Worm (Caenorhabditis elegans): ENCODE data around the gene rpap-2.

The rpap-2 gene

DNA sequence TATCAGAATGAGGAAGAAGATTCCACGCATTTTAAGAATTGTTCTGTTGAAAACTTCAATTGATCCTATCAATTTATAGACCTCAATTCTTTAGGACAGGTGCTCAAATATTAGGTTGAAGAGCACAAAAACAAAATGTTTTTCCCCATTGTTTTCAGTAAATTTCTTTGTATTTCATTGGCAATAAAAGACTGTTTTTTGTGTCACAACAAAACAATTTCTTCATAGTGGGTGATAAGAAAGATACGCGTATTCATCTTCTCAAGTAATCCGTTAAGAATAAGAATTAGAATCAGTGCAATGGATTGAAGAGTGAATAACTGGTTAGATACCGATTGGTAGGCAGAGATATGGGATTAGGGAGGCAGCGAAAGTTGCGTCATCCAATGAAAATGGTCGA is 7.1 kb upstream of the rpap-2 start, which contains the start of gene ZK643.6:
ZK643.6 (minus strand) TSS at position 101 of the 400 bp plus-strand sequence.
- TF ChIP-seq zip-8 (tag; optimal IDR thresholded peaks at IDR 0.05) (peak; percentile 29), ceh-43 (GFP tag; optimal IDR thresholded peaks at IDR 0.05) (no peak), flh-1 (GFP tag; optimal IDR thresholded peaks at IDR 0.05) (no peak), nhr-12 (tag; optimal IDR thresholded peaks at IDR 0.05) (no peak), ham-2 (GFP tag; optimal IDR thresholded peaks at IDR 0.05) (no peak)

DNA sequence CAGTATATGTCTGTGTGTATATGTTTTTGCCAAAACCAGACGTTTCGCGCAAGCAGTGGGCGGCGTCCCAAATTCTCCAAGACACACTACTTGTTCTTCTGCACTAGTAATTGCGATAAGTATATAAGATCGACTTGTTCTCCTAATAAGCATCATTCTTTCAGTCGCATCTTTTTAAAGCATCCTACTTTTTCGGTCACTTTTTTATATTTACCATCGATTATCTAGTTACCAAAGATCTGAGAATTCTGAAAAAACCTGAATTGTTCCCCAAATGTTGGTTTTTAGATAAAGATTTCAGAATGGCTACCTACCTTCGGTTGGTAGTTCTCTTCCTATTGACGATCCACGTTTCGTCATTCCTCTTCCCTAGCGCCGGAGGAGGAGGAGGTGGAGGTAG is 5.8 kb upstream of the rpap-2 start, which contains the start of gene grl-25:
grl-25 (plus strand) TSS at position 301 of the 400 bp plus-strand sequence.
- no peak for TF ChIP-seq bed-3 (GFP tag; optimal IDR thresholded peaks at IDR 0.05)
- TF ChIP-seq ztf-11 (tag; optimal IDR thresholded peaks at IDR 0.05) = no peak
- no peak for TF ChIP-seq drap-1 (GFP tag; optimal IDR thresholded peaks at IDR 0.05)
- no peak for TF ChIP-seq nhr-76 (tag; optimal IDR thresholded peaks at IDR 0.05)
- TF ChIP-seq ceh-43 (GFP tag; optimal IDR thresholded peaks at IDR 0.05) = no peak
- TF ChIP-seq cnd-1 (tag; optimal IDR thresholded peaks at IDR 0.05) = no peak
- no peak for TF ChIP-seq elt-1 (tag; optimal IDR thresholded peaks at IDR 0.05; ENCODE audit: borderline replicate concordance, insufficient read depth)
- TF ChIP-seq flh-1 (GFP tag; optimal IDR thresholded peaks at IDR 0.05) = no peak
- TF ChIP-seq mep-1 (tag; optimal IDR thresholded peaks at IDR 0.05) = no peak

DNA sequence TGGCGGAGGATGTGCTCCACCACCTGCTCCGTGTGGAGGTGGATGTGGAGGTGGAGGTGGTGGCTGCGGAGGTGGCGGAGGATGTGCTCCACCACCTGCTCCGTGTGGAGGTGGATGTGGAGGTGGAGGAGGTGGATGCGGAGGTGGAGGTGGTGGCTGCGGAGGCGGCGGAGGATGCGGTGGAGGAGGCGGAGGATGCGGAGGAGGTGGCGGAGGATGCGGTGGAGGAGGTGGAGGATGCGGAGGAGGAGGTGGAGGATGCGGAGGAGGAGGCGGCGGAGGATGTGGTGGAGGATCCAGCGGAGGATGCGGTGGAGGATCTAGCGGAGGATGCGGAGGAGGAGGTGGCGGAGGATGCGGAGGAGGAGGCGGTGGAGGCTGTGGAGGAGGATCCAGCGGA is 5.3 kb upstream of the rpap-2 start:
- TF ChIP-seq cnd-1 (tag; optimal IDR thresholded peaks at IDR 0.05) = peak; percentile 40
- no peak for TF ChIP-seq bed-3 (GFP tag; optimal IDR thresholded peaks at IDR 0.05)
- no peak for TF ChIP-seq nhr-76 (tag; optimal IDR thresholded peaks at IDR 0.05)
- TF ChIP-seq ztf-11 (tag; optimal IDR thresholded peaks at IDR 0.05) = no peak
- TF ChIP-seq sptf-1 (tag; optimal IDR thresholded peaks at IDR 0.05) = peak; percentile 21

DNA sequence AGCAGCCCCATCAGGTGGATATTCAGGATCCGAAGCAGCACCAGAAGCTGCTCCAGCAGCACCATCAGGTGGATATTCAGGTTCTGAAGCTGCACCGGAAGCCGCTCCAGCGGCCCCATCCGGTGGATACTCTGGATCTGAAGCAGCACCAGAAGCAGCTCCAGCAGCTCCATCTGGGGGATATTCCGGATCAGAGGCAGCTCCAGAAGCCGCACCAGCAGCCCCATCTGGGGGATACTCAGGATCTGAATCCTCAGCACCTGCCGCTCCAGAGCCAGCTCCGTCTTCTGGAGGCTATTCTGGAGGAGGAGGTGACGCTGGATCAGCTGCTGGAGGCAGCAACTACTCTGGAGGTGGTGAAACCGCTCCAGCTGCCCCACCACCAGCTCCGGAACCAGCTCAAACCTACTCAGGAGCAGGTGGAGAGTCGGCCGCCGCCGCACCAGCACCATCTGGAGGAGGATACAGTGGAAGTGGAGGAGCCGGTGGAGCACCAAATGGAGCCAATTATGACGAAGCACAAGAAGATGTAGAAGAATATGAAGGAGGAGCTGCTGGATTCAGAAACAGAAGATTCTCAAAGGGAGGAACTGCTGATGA is 3.0 kb upstream of the rpap-2 start:
- TF ChIP-seq unc-62 (GFP tag; optimal IDR thresholded peaks at IDR 0.05) = no peak
- TF ChIP-seq pha-4 (tag; optimal IDR thresholded peaks at IDR 0.05) = no peak
- TF ChIP-seq unc-39 (tag; optimal IDR thresholded peaks at IDR 0.05) = no peak
- TF ChIP-seq bed-3 (GFP tag; optimal IDR thresholded peaks at IDR 0.05) = no peak
- no peak for TF ChIP-seq snpc-4 (tag; optimal IDR thresholded peaks at IDR 0.05)
- TF ChIP-seq drap-1 (GFP tag; optimal IDR thresholded peaks at IDR 0.05) = no peak
- no peak for TF ChIP-seq ztf-11 (tag; optimal IDR thresholded peaks at IDR 0.05)
- no peak for TF ChIP-seq lsy-2 (tag; optimal IDR thresholded peaks at IDR 0.05)

DNA sequence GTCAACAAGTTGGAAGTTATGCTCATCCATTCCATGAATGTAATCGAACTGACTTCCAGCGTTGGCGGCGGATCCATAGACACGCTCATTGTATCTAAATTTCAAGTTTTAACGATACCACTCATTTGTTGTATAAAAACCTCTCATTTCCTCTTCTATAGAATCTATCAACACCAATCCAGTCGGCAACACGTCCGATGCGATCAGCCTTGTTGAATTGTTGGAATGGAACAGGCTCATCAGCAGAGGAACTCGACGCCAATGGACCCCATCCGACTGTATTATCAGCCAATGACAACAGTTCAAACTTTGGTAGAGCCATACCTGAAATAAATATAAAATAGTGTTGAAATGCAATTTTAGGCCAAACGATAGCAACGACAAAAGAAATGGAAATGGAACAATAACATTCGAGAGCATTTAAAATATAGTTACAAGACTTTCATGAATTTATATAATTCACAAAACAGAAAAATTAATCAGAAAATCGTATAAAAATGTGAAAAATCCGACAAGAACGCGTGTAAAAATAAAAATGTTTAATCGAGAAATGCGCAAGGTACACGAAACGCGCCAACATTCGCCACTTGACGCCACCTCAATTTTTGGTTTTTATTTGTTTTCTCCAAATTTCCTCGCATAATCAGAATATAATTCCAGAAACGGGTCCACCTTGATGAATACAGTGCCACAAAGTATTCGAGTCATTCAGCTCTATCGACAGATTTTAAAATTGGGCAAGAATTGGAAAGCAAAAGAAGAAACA is 3.7 kb downstream of the rpap-2 start, which contains the start of the genes eif-3.D and R08D7.4:
eif-3.D (minus strand) TSS at position 324 of the 766 bp plus-strand sequence.
R08D7.4 (plus strand) TSS at position 638 of the 766 bp plus-strand sequence.
- TF ChIP-seq nhr-237 (tag; optimal IDR thresholded peaks at IDR 0.05) (peak; percentile 33), M03D4.4 (tag; optimal IDR thresholded peaks at IDR 0.05) (peak; percentile 58), pha-4 (tag; optimal IDR thresholded peaks at IDR 0.05) (peak; percentile 49), nhr-76 (tag; optimal IDR thresholded peaks at IDR 0.05) (no peak), lsy-2 (tag; optimal IDR thresholded peaks at IDR 0.05) (peak; percentile 56), unc-62 (GFP tag; optimal IDR thresholded peaks at IDR 0.05) (no peak), nhr-12 (tag; optimal IDR thresholded peaks at IDR 0.05) (no peak), drap-1 (GFP tag; optimal IDR thresholded peaks at IDR 0.05) (no peak), elt-1 (tag; optimal IDR thresholded peaks at IDR 0.05; ENCODE audit: borderline replicate concordance, insufficient read depth) (no peak), ceh-83 (GFP tag; optimal IDR thresholded peaks at IDR 0.05) (no peak), zip-8 (tag; optimal IDR thresholded peaks at IDR 0.05) (no peak), tbx-8 (GFP tag; optimal IDR thresholded peaks at IDR 0.05) (no peak), cnd-1 (tag; optimal IDR thresholded peaks at IDR 0.05) (peak; percentile 9), mep-1 (tag; optimal IDR thresholded peaks at IDR 0.05) (no peak), flh-1 (GFP tag; optimal IDR thresholded peaks at IDR 0.05) (no peak), lin-32 (GFP tag; optimal IDR thresholded peaks at IDR 0.05) (no peak), ham-2 (GFP tag; optimal IDR thresholded peaks at IDR 0.05) (no peak), mab-5 (tag; optimal IDR thresholded peaks at IDR 0.05) (no peak), bed-3 (GFP tag; optimal IDR thresholded peaks at IDR 0.05) (peak; percentile 16), elt-3 (tag; optimal IDR thresholded peaks at IDR 0.05) (no peak), snpc-4 (tag; optimal IDR thresholded peaks at IDR 0.05) (no peak), mls-2 (tag; optimal IDR thresholded peaks at IDR 0.05) (peak; percentile 64), unc-120 (tag; optimal IDR thresholded peaks at IDR 0.05; ENCODE audit: poor library complexity, severe bottlenecking) (peak; percentile 37), sptf-1 (tag; optimal IDR thresholded peaks at IDR 0.05) (peak; percentile 79), ceh-39 (tag; optimal IDR thresholded peaks at IDR 0.05) (no peak), sem-2 (GFP tag; optimal IDR thresholded peaks at IDR 0.05) (no peak), ztf-11 (tag; optimal IDR thresholded peaks at IDR 0.05) (peak; percentile 46), nhr-2 (tag; optimal IDR thresholded peaks at IDR 0.05) (no peak), ceh-43 (GFP tag; optimal IDR thresholded peaks at IDR 0.05) (no peak), nhr-28 (tag; optimal IDR thresholded peaks at IDR 0.05) (no peak), lin-13 (tag; optimal IDR thresholded peaks at IDR 0.05) (peak; percentile 31), ces-1 (GFP tag; optimal IDR thresholded peaks at IDR 0.05) (no peak), hlh-1 (tag; optimal IDR thresholded peaks at IDR 0.05) (no peak), unc-39 (tag; optimal IDR thresholded peaks at IDR 0.05) (no peak), blmp-1 (tag; optimal IDR thresholded peaks at IDR 0.05) (no peak)
